Fruit fly (Drosophila melanogaster) whole organism, adult: ENCODE data around the gene Ugt304A1.

Experiments used
- CG11617 ChIP-seq: fragments of 200-800 bp; sonication (Bioruptor generic); optimal IDR thresholded peaks from 2 replicates; lab custom pipeline; 2017; ENCODE audit warnings: mild to moderate bottlenecking, missing biosample characterization, missing genetic modification reagents, missing genetic modification characterization
- CG14711 ChIP-seq: fragments of 200-800 bp; sonication (Bioruptor generic); optimal IDR thresholded peaks from 2 replicates; lab custom pipeline; 2018; ENCODE audit warnings: missing biosample characterization, mild to moderate bottlenecking, missing genetic modification characterization, moderate library complexity
- CG1620 ChIP-seq: fragments of 200-800 bp; sonication (Bioruptor generic); optimal IDR thresholded peaks from 2 replicates; lab custom pipeline; 2016; ENCODE audit warnings: missing biosample characterization, missing genetic modification characterization
- CG5204 ChIP-seq: fragments of 200-800 bp; sonication (Bioruptor generic); optimal IDR thresholded peaks from 2 replicates; lab custom pipeline; 2016; ENCODE audit warnings: missing biosample characterization, missing genetic modification characterization
- CG7101 ChIP-seq: fragments of 200-800 bp; sonication (Bioruptor generic); optimal IDR thresholded peaks from 2 replicates; lab custom pipeline; 2018; ENCODE audit warnings: missing biosample characterization, mild to moderate bottlenecking, missing genetic modification characterization, moderate library complexity
- Mnt ChIP-seq: fragments of 200-800 bp; sonication (Bioruptor generic); optimal IDR thresholded peaks from 2 replicates; lab custom pipeline; 2016; ENCODE audit warnings: missing biosample characterization, mild to moderate bottlenecking, missing genetic modification characterization
- cnc ChIP-seq, 2 experiments: fragments of >200 bp; optimal IDR thresholded peaks; 2 replicates each; lab custom pipeline; 2017
- kay ChIP-seq: fragments of 200-800 bp; sonication (Bioruptor generic); peaks from one replicate; lab custom pipeline; 2016; ENCODE audit warnings: missing biosample characterization, missing genetic modification characterization, borderline replicate concordance
- ovo ChIP-seq: fragments of 200-800 bp; sonication (Bioruptor generic); optimal IDR thresholded peaks from 2 replicates; lab custom pipeline; 2016; ENCODE audit warnings: missing biosample characterization, missing genetic modification characterization
- pad ChIP-seq: fragments of 200-800 bp; sonication (Bioruptor generic); optimal IDR thresholded peaks from 3 replicates; lab custom pipeline; 2017; ENCODE audit warnings: missing biosample characterization, missing genetic modification characterization, mild to moderate bottlenecking, moderate library complexity, missing genetic modification reagents
- tj ChIP-seq: fragments of 200-800 bp; sonication (Bioruptor generic); optimal IDR thresholded peaks from 3 replicates; lab custom pipeline; 2017; ENCODE audit warnings: missing biosample characterization, mild to moderate bottlenecking, missing genetic modification characterization, moderate library complexity
- toe ChIP-seq: fragments of 200-800 bp; sonication (Bioruptor generic); optimal IDR thresholded peaks from 2 replicates; lab custom pipeline; 2016; ENCODE audit warnings: missing biosample characterization, missing genetic modification characterization

- TF ChIP-seq tj (GFP tag; lab: Kevin White, UChicago) = peak; percentile 32
- peak; percentile 42 for TF ChIP-seq pad (GFP tag; lab: Kevin White, UChicago)
- no peak for TF ChIP-seq cnc (optimal IDR thresholded peaks at IDR 0.05; lab: Kevin White, UChicago)
- peak; percentile 51 for TF ChIP-seq CG1620 (GFP tag; lab: Kevin White, UChicago)
- TF ChIP-seq kay = no peak
- TF ChIP-seq ovo (GFP tag; lab: Kevin White, UChicago) = peak; percentile 74
- no peak for TF ChIP-seq CG5204 (GFP tag; lab: Kevin White, UChicago)
- TF ChIP-seq CG7101 = peak; percentile 68
- peak; percentile 90 for TF ChIP-seq CG11617 (GFP tag; lab: Kevin White, UChicago)
- peak; percentile 92 for TF ChIP-seq Mnt (GFP tag; lab: Kevin White, UChicago)
- peak; percentile 77 for TF ChIP-seq toe (GFP tag; lab: Kevin White, UChicago)
- peak; percentile 36 for TF ChIP-seq CG14711 (tag; lab: Kevin White, UChicago)
These were observed 34.7 kb upstream of the Ugt304A1 start, which contains the start of the genes SdhC and Tctp for dm6 chr3R:11209801-11210402.
